Worm (Caenorhabditis elegans): Measurements from ENCODE around the gene srh-61.
A peak's percentile ranks its signal among the peaks of the same experiment; 100 is the strongest.

srh-61 gene

ce11 chrII:12516313-12516712, at the start of gene srh-61:
srh-61 (minus strand) TSS chrII:12516413.
- TF ChIP-seq lin-15B (tag; optimal IDR thresholded peaks at IDR 0.05) = no peak
- TF ChIP-seq fkh-2 (tag; optimal IDR thresholded peaks at IDR 0.05) = no peak
- no peak for TF ChIP-seq lin-39 (tag; optimal IDR thresholded peaks at IDR 0.05)

- no peak for TF ChIP-seq ztf-11 (tag; optimal IDR thresholded peaks at IDR 0.05)
- no peak for TF ChIP-seq nhr-23 (tag; optimal IDR thresholded peaks at IDR 0.05)
- TF ChIP-seq ceh-9 (tag; optimal IDR thresholded peaks at IDR 0.05) = no peak
- TF ChIP-seq lin-39 (tag; optimal IDR thresholded peaks at IDR 0.05) = no peak
- TF ChIP-seq eor-1 (tag; optimal IDR thresholded peaks at IDR 0.05) = no peak
- no peak for TF ChIP-seq pqm-1 (tag; optimal IDR thresholded peaks at IDR 0.05)
- TF ChIP-seq sea-2 (GFP tag; optimal IDR thresholded peaks at IDR 0.05) = no peak
- TF ChIP-seq daf-12 (tag; optimal IDR thresholded peaks at IDR 0.05) = no peak
Measured at ce11 chrII:12565851-12566250, 49.6 kb upstream of the srh-61 start, which contains the start of gene F49C5.7. F49C5.7 (plus strand) TSS chrII:12566151.

- TF ChIP-seq lin-39 (tag; optimal IDR thresholded peaks at IDR 0.05) (no peak), zag-1 (tag; optimal IDR thresholded peaks at IDR 0.05) (no peak), pqm-1 (tag; optimal IDR thresholded peaks at IDR 0.05) (no peak), nhr-28 (tag; optimal IDR thresholded peaks at IDR 0.05) (no peak), lsy-12 (tag; optimal IDR thresholded peaks at IDR 0.05) (no peak), fos-1 (tag; optimal IDR thresholded peaks at IDR 0.05) (no peak), elt-3 (tag; optimal IDR thresholded peaks at IDR 0.05) (no peak)
Measured at ce11 chrII:12560210-12560609, 44.0 kb upstream of the srh-61 start, which contains the start of gene F49C5.12. F49C5.12 (minus strand) TSS chrII:12560310.

- TF ChIP-seq ceh-28 (tag; optimal IDR thresholded peaks at IDR 0.05) = no peak
- TF ChIP-seq pha-4 (tag; optimal IDR thresholded peaks at IDR 0.05) = no peak
Measured at ce11 chrII:12555579-12555978, 39.4 kb upstream of the srh-61 start, which contains the start of gene F49C5.11. F49C5.11 (plus strand) TSS chrII:12555879.

- TF ChIP-seq pqm-1 (tag; optimal IDR thresholded peaks at IDR 0.05) (no peak), nhr-43 (tag; optimal IDR thresholded peaks at IDR 0.05; ENCODE audit: poor library complexity, severe bottlenecking) (no peak), ceh-28 (tag; optimal IDR thresholded peaks at IDR 0.05) (no peak), ztf-11 (tag; optimal IDR thresholded peaks at IDR 0.05) (no peak), lin-39 (tag; optimal IDR thresholded peaks at IDR 0.05) (no peak), elt-1 (tag; optimal IDR thresholded peaks at IDR 0.05) (no peak), mdl-1 (tag; optimal IDR thresholded peaks at IDR 0.05) (no peak), egl-5 (tag; optimal IDR thresholded peaks at IDR 0.05) (no peak), tbx-2 (tag; optimal IDR thresholded peaks at IDR 0.05) (no peak)
Measured at ce11 chrII:12550940-12551339, 34.7 kb upstream of the srh-61 start.

- TF ChIP-seq elt-3 (tag; optimal IDR thresholded peaks at IDR 0.05) (peak in 1 of 3 experiments; percentile 20), nfya-1 (tag; optimal IDR thresholded peaks at IDR 0.05; ENCODE audit: insufficient read depth) (peak; percentile 75), fkh-2 (tag; optimal IDR thresholded peaks at IDR 0.05) (no peak), nhr-25 (tag; optimal IDR thresholded peaks at IDR 0.05) (peak; percentile 52), nhr-67 (tag; optimal IDR thresholded peaks at IDR 0.05) (no peak), nhr-43 (tag; optimal IDR thresholded peaks at IDR 0.05; ENCODE audit: poor library complexity, severe bottlenecking) (peak; percentile 4), elt-1 (tag; optimal IDR thresholded peaks at IDR 0.05) (no peak)
Measured at ce11 chrII:12549613-12550012, 33.4 kb upstream of the srh-61 start.

ce11 chrII:12547547-12547946, 31.3 kb upstream of the srh-61 start, which contains the start of gene F49C5.16:
F49C5.16 (plus strand) TSS chrII:12547847.
- TF ChIP-seq R02D3.7 (tag; optimal IDR thresholded peaks at IDR 0.05) = no peak
- no peak for TF ChIP-seq nhr-76 (tag; optimal IDR thresholded peaks at IDR 0.05)
- TF ChIP-seq skn-1 (tag; optimal IDR thresholded peaks at IDR 0.05) = no peak
- no peak for TF ChIP-seq elt-3 (tag; optimal IDR thresholded peaks at IDR 0.05)
- no peak for TF ChIP-seq snpc-4 (tag; optimal IDR thresholded peaks at IDR 0.05)
- TF ChIP-seq elt-2 (tag; optimal IDR thresholded peaks at IDR 0.05) = no peak
- TF ChIP-seq ztf-4 (tag; optimal IDR thresholded peaks at IDR 0.05) = no peak
- no peak for TF ChIP-seq lin-15B (tag; optimal IDR thresholded peaks at IDR 0.05)
- no peak for TF ChIP-seq nhr-43 (tag; optimal IDR thresholded peaks at IDR 0.05; ENCODE audit: poor library complexity, severe bottlenecking)
- TF ChIP-seq egl-27 (tag; optimal IDR thresholded peaks at IDR 0.05) = no peak
- no peak for TF ChIP-seq zag-1 (tag; optimal IDR thresholded peaks at IDR 0.05)
- TF ChIP-seq hmg-11 (tag; optimal IDR thresholded peaks at IDR 0.05) = no peak
